Fruit fly (Drosophila melanogaster): ENCODE data around the gene Poxm.

- TF ChIP-seq Pif1B (GFP tag; optimal IDR thresholded peaks at IDR 0.05) (no peak), rn (GFP tag; IDR thresholded peaks at IDR 0.05) (no peak), CG4496 (GFP tag; IDR thresholded peaks at IDR 0.05) (no peak), D1 (tag; optimal IDR thresholded peaks at IDR 0.05) (no peak), CG13204 (GFP tag; optimal IDR thresholded peaks at IDR 0.05) (no peak), CG12605 (GFP tag; IDR thresholded peaks at IDR 0.05) (no peak), gl (tag; optimal IDR thresholded peaks at IDR 0.05) (no peak)
These were observed 43.1 kb downstream of the Poxm start, which contains the start of gene CG11672 for dm6 chr3R:8290478-8290877.
